Fruit fly (Drosophila melanogaster) whole organism, embryonic: ENCODE results near the gene eIF4E5.

Experiments
- ATbp ChIP-seq: fragments of 200-800 bp; sonication (Bioruptor generic); optimal IDR thresholded peaks from 2 replicates; lab custom pipeline; 2017; ENCODE audit warnings: missing biosample characterization, mild to moderate bottlenecking, missing genetic modification characterization, missing genetic modification reagents
- BEAF-32 ChIP-seq: fragments of 200-800 bp; sonication (Bioruptor generic); optimal IDR thresholded peaks from 3 replicates; lab custom pipeline; 2017; ENCODE audit warnings: missing biosample characterization, missing genetic modification characterization, mild to moderate bottlenecking, moderate library complexity, missing genetic modification reagents
- CG10274 ChIP-seq: fragments of 200-800 bp; sonication (Bioruptor generic); optimal IDR thresholded peaks from 3 replicates; lab custom pipeline; 2017; ENCODE audit warnings: missing biosample characterization, mild to moderate bottlenecking, missing genetic modification characterization
- CG10959 ChIP-seq: fragments of 200-800 bp; sonication (Bioruptor generic); IDR thresholded peaks from 2 replicates; pipeline ENCODE4 v1.3.6; 2022; ENCODE audit warnings: missing biosample characterization, missing genetic modification characterization
- CG11398 ChIP-seq: fragments of 200-800 bp; sonication (Bioruptor generic); optimal IDR thresholded peaks from 2 replicates; lab custom pipeline; 2016; ENCODE audit warnings: missing biosample characterization, missing genetic modification characterization
- CG11560 ChIP-seq: fragments of 200-800 bp; sonication (Bioruptor generic); IDR thresholded peaks from 3 replicates; pipeline ENCODE4 v1.3.6; 2022; ENCODE audit warnings: missing biosample characterization, missing genetic modification characterization
- CG12219 ChIP-seq: fragments of 200-800 bp; sonication (Bioruptor generic); optimal IDR thresholded peaks from 3 replicates; lab custom pipeline; 2018; ENCODE audit warnings: missing biosample characterization, mild to moderate bottlenecking, missing genetic modification characterization
- CG14441 ChIP-seq: fragments of 200-800 bp; sonication (Bioruptor generic); IDR thresholded peaks from 2 replicates; pipeline ENCODE4 v1.3.6; 2022; ENCODE audit warnings: missing biosample characterization, missing genetic modification characterization
- CG15601 ChIP-seq: fragments of 200-800 bp; sonication (Bioruptor generic); optimal IDR thresholded peaks from 3 replicates; lab custom pipeline; 2019; ENCODE audit warnings: missing biosample characterization, mild to moderate bottlenecking, missing genetic modification characterization, moderate library complexity
- CG16815 ChIP-seq: fragments of 200-800 bp; sonication (Bioruptor generic); optimal IDR thresholded peaks from 3 replicates; lab custom pipeline; 2017; ENCODE audit warnings: missing biosample characterization, mild to moderate bottlenecking, missing genetic modification characterization
- CG2120 ChIP-seq: fragments of 200-800 bp; sonication (Bioruptor generic); optimal IDR thresholded peaks from 3 replicates; lab custom pipeline; 2016; ENCODE audit warnings: missing biosample characterization, missing genetic modification characterization
- CG2202 ChIP-seq: fragments of 200-800 bp; sonication (Bioruptor generic); optimal IDR thresholded peaks from 2 replicates; lab custom pipeline; 2018; ENCODE audit warnings: missing biosample characterization, mild to moderate bottlenecking, missing genetic modification characterization
- CG33557 ChIP-seq: fragments of 200-800 bp; sonication (Bioruptor generic); optimal IDR thresholded peaks from 2 replicates; lab custom pipeline; 2019; ENCODE audit warnings: missing biosample characterization, mild to moderate bottlenecking, missing genetic modification characterization, moderate library complexity
- CG34224 ChIP-seq: fragments of 200-800 bp; sonication (Bioruptor generic); IDR thresholded peaks from 3 replicates; pipeline ENCODE4 v1.3.6; 2022; ENCODE audit warnings: missing biosample characterization, missing genetic modification characterization; ENCODE audit not compliant: partially characterized antibody
- CG3838 ChIP-seq: fragments of 200-800 bp; sonication (Bioruptor generic); optimal IDR thresholded peaks from 3 replicates; lab custom pipeline; 2016; ENCODE audit warnings: missing biosample characterization, missing genetic modification characterization
- CG3995 ChIP-seq: fragments of 200-800 bp; sonication (Bioruptor generic); optimal IDR thresholded peaks from 3 replicates; lab custom pipeline; 2016; ENCODE audit warnings: missing biosample characterization, missing genetic modification characterization
- CG6175 ChIP-seq: fragments of 200-800 bp; sonication (Bioruptor generic); IDR thresholded peaks from 3 replicates; pipeline ENCODE4 v1.3.6; 2022; ENCODE audit warnings: missing biosample characterization, missing genetic modification characterization
- CG6654 ChIP-seq: fragments of 200-800 bp; sonication (Bioruptor generic); optimal IDR thresholded peaks from 2 replicates; lab custom pipeline; 2017; ENCODE audit warnings: missing biosample characterization, mild to moderate bottlenecking, missing genetic modification characterization
- CG6689 ChIP-seq: fragments of 200-800 bp; sonication (Bioruptor generic); IDR thresholded peaks from 2 replicates; pipeline ENCODE4 v1.3.6; 2022; ENCODE audit warnings: missing biosample characterization, missing genetic modification characterization
- CG9817 ChIP-seq: fragments of 200-800 bp; sonication (Bioruptor generic); optimal IDR thresholded peaks from 2 replicates; lab custom pipeline; 2018; ENCODE audit warnings: missing biosample characterization, mild to moderate bottlenecking, missing genetic modification characterization, moderate library complexity
- Dfd ChIP-seq, 2 experiments: fragments of >200 bp; optimal IDR thresholded peaks; 2 replicates each; lab custom pipeline; 2017; ENCODE audit warnings: missing biosample characterization in 2 of 2, missing genetic modification characterization in 2 of 2
- Ets97D ChIP-seq: fragments of 200-800 bp; sonication (Bioruptor generic); optimal IDR thresholded peaks from 3 replicates; lab custom pipeline; 2016; ENCODE audit warnings: missing biosample characterization, missing genetic modification characterization
- Fer2 ChIP-seq: fragments of 200-800 bp; sonication (Bioruptor generic); optimal IDR thresholded peaks from 2 replicates; lab custom pipeline; 2018; ENCODE audit warnings: missing biosample characterization, mild to moderate bottlenecking, missing genetic modification characterization, moderate library complexity
- HLH3B ChIP-seq: fragments of 200-800 bp; sonication (Bioruptor generic); IDR thresholded peaks from 2 replicates; pipeline ENCODE4 v1.3.6; 2022; ENCODE audit warnings: missing biosample characterization, missing genetic modification characterization
- Myb ChIP-seq: fragments of 200-800 bp; sonication (Bioruptor generic); optimal IDR thresholded peaks from 2 replicates; lab custom pipeline; 2016; ENCODE audit warnings: missing biosample characterization, missing genetic modification characterization
- Nf-YB ChIP-seq: fragments of 200-800 bp; sonication (Bioruptor generic); optimal IDR thresholded peaks from 3 replicates; lab custom pipeline; 2019; ENCODE audit warnings: missing biosample characterization, mild to moderate bottlenecking, missing genetic modification characterization, moderate library complexity
- ato ChIP-seq: fragments of 200-800 bp; sonication (Bioruptor generic); IDR thresholded peaks from 2 replicates; pipeline ENCODE4 v1.3.6; 2022; ENCODE audit warnings: missing biosample characterization, missing genetic modification characterization; ENCODE audit not compliant: partially characterized antibody
- bsh ChIP-seq, 2 experiments: fragments of 200-800 bp; sonication (Bioruptor generic); optimal IDR thresholded peaks; 2 replicates each; lab custom pipeline; 2017 to 2018; ENCODE audit warnings: mild to moderate bottlenecking in 2 of 2, missing biosample characterization in 2 of 2, missing genetic modification characterization in 2 of 2, moderate library complexity in 1 of 2
- chn ChIP-seq: fragments of 200-800 bp; sonication (Bioruptor generic); optimal IDR thresholded peaks from 2 replicates; lab custom pipeline; 2016; ENCODE audit warnings: missing biosample characterization, missing genetic modification characterization
- crol ChIP-seq: fragments of 200-800 bp; sonication (Bioruptor generic); IDR thresholded peaks from 2 replicates; pipeline ENCODE4 v1.3.6; 2022; ENCODE audit warnings: missing biosample characterization, missing genetic modification characterization
- disco-r ChIP-seq: fragments of 200-800 bp; sonication (Bioruptor generic); optimal IDR thresholded peaks from 2 replicates; lab custom pipeline; 2016; ENCODE audit warnings: missing biosample characterization, missing genetic modification characterization
- dmrt11E ChIP-seq: fragments of 200-800 bp; sonication (Bioruptor generic); optimal IDR thresholded peaks from 3 replicates; lab custom pipeline; 2018; ENCODE audit warnings: missing biosample characterization, mild to moderate bottlenecking, missing genetic modification characterization, moderate library complexity
- fd102C ChIP-seq: fragments of 200-800 bp; sonication (Bioruptor generic); optimal IDR thresholded peaks from 2 replicates; lab custom pipeline; 2018; ENCODE audit warnings: missing biosample characterization, mild to moderate bottlenecking, missing genetic modification characterization, moderate library complexity
- fd3F ChIP-seq: fragments of 200-800 bp; sonication (Bioruptor generic); optimal IDR thresholded peaks from 2 replicates; lab custom pipeline; 2018; ENCODE audit warnings: missing biosample characterization, mild to moderate bottlenecking, missing genetic modification characterization, moderate library complexity
- gro ChIP-seq: fragments of 200-800 bp; sonication (Bioruptor generic); optimal IDR thresholded peaks from 2 replicates; lab custom pipeline; 2016; ENCODE audit warnings: missing biosample characterization, missing genetic modification characterization
- gt ChIP-seq: fragments of 200-800 bp; sonication (Bioruptor generic); IDR thresholded peaks from 2 replicates; pipeline ENCODE4 v1.3.6; 2022; ENCODE audit warnings: missing biosample characterization, missing genetic modification characterization
- ham ChIP-seq: fragments of 200-800 bp; sonication (Bioruptor generic); IDR thresholded peaks from 2 replicates; pipeline ENCODE4 v1.3.6; 2022; ENCODE audit warnings: missing biosample characterization, missing genetic modification characterization
- hkb ChIP-seq, 2 experiments: fragments of 200-800 bp in 1 of 2; fragments of >200 bp in 1 of 2; sonication (Bioruptor generic) in 1 of 2; IDR thresholded peaks in 1 of 2; optimal IDR thresholded peaks in 1 of 2; 2 replicates each; pipeline versions ENCODE4 v1.3.6 to Lab custom; 2017 to 2022; ENCODE audit warnings: missing biosample characterization in 1 of 2, missing genetic modification characterization in 1 of 2
- lilli ChIP-seq: fragments of 200-800 bp; sonication (Bioruptor generic); optimal IDR thresholded peaks from 3 replicates; lab custom pipeline; 2016; ENCODE audit warnings: missing biosample characterization, missing genetic modification characterization
- lmd ChIP-seq: fragments of 200-800 bp; sonication (Bioruptor generic); IDR thresholded peaks from 2 replicates; pipeline ENCODE4 v1.3.6; 2022; ENCODE audit warnings: missing biosample characterization, missing genetic modification characterization
- lola ChIP-seq, 3 experiments: fragments of >200 bp in 2 of 3; fragments of 200-800 bp in 1 of 3; sonication (Bioruptor generic) in 1 of 3; optimal IDR thresholded peaks; 2 replicates each; lab custom pipeline; 2017 to 2019; ENCODE audit warnings: missing biosample characterization in 3 of 3, missing genetic modification characterization in 3 of 3, mild to moderate bottlenecking in 1 of 3, moderate library complexity in 1 of 3
- maf-S ChIP-seq: fragments of 200-800 bp; sonication (Bioruptor generic); optimal IDR thresholded peaks from 2 replicates; lab custom pipeline; 2016; ENCODE audit warnings: missing biosample characterization, missing genetic modification characterization
- p53 ChIP-seq: fragments of 200-800 bp; sonication (Bioruptor generic); optimal IDR thresholded peaks from 2 replicates; lab custom pipeline; 2016; ENCODE audit warnings: missing biosample characterization, missing genetic modification characterization
- pan ChIP-seq, 4 experiments: fragments of >200 bp in 3 of 4; fragments of 200-800 bp in 1 of 4; sonication (Bioruptor generic) in 1 of 4; optimal IDR thresholded peaks in 3 of 4; IDR thresholded peaks in 1 of 4; 2 replicates each; pipeline versions ENCODE4 v1.3.6 to Lab custom; 2017 to 2022; ENCODE audit warnings: missing biosample characterization in 2 of 4, missing genetic modification characterization in 2 of 4, mixed read lengths in 1 of 4
- pita ChIP-seq: fragments of 200-800 bp; sonication (Bioruptor generic); optimal IDR thresholded peaks from 2 replicates; lab custom pipeline; 2017; ENCODE audit warnings: missing biosample characterization, mild to moderate bottlenecking, missing genetic modification characterization
- seq ChIP-seq: fragments of 200-800 bp; sonication (Bioruptor generic); IDR thresholded peaks from 2 replicates; pipeline ENCODE4 v1.3.6; 2022; ENCODE audit warnings: missing biosample characterization, missing genetic modification characterization
- slou ChIP-seq: fragments of 200-800 bp; sonication (Bioruptor generic); optimal IDR thresholded peaks from 3 replicates; lab custom pipeline; 2016; ENCODE audit warnings: missing biosample characterization, missing genetic modification characterization
- slp2 ChIP-seq: fragments of 200-800 bp; sonication (Bioruptor generic); optimal IDR thresholded peaks from 2 replicates; lab custom pipeline; 2016; ENCODE audit warnings: missing biosample characterization, missing genetic modification characterization
- sug ChIP-seq: fragments of 200-800 bp; optimal IDR thresholded peaks from 2 replicates; lab custom pipeline; 2019; ENCODE audit warnings: missing biosample characterization, mild to moderate bottlenecking, missing genetic modification characterization, moderate library complexity
- tap ChIP-seq: fragments of 200-800 bp; optimal IDR thresholded peaks from 3 replicates; lab custom pipeline; 2019; ENCODE audit warnings: missing biosample characterization, mild to moderate bottlenecking, missing genetic modification characterization, moderate library complexity

The eIF4E5 gene

dm6 chr3L:7882105-7882504 lies 12.6 kb upstream of the eIF4E5 start (continued):
- TF ChIP-seq gt (GFP tag; lab: Robert Waterston, UW) = no peak
- TF ChIP-seq dmrt11E = no peak
- TF ChIP-seq CG33557 (GFP tag; lab: Kevin White, UChicago) = no peak
- TF ChIP-seq p53 (GFP tag; lab: Kevin White, UChicago) = no peak
- no peak for TF ChIP-seq hkb (optimal IDR thresholded peaks at IDR 0.05; lab: Kevin White, UChicago)
- peak; percentile 38; the same call in 1 of the 2 replicates for TF ChIP-seq hkb (GFP tag; IDR thresholded peaks at IDR 0.05; lab: Robert Waterston, UW)
- no peak for TF ChIP-seq slp2 (GFP tag; lab: Kevin White, UChicago)
- no peak for TF ChIP-seq CG11560 (tag; lab: Robert Waterston, UW)
- TF ChIP-seq CG2120 (GFP tag; lab: Kevin White, UChicago) = peak; percentile 66
- TF ChIP-seq lmd (GFP tag; lab: Robert Waterston, UW) = no peak
- no peak for TF ChIP-seq CG6689 (GFP tag; lab: Robert Waterston, UW)
- TF ChIP-seq disco-r (GFP tag; lab: Kevin White, UChicago) = no peak
- no peak for TF ChIP-seq Myb
- no peak for TF ChIP-seq CG6654 (GFP tag; lab: Kevin White, UChicago)
- no peak for TF ChIP-seq CG10959
- no peak for TF ChIP-seq CG14441 (GFP tag; lab: Robert Waterston, UW)
- no peak for TF ChIP-seq lilli (GFP tag; lab: Kevin White, UChicago)
- peak; percentile 54 for TF ChIP-seq sug
- no peak for TF ChIP-seq Dfd (GFP tag; optimal IDR thresholded peaks at IDR 0.05; lab: Kevin White, UChicago)
- peak; percentile 67 for TF ChIP-seq CG11398
- no peak for TF ChIP-seq chn (GFP tag; lab: Kevin White, UChicago)
- peak; percentile 54 for TF ChIP-seq Nf-YB (GFP tag; lab: Kevin White, UChicago)
- no peak for TF ChIP-seq lola (GFP tag; optimal IDR thresholded peaks at IDR 0.05; lab: Kevin White, UChicago)
- TF ChIP-seq gro (GFP tag; lab: Kevin White, UChicago) = peak; percentile 72
- TF ChIP-seq seq (GFP tag; lab: Robert Waterston, UW) = peak; percentile 86
- peak; percentile 26 for TF ChIP-seq CG10274
- peak; percentile 48 for TF ChIP-seq CG15601 (tag; lab: Kevin White, UChicago)
- peak; percentile 66 for TF ChIP-seq ATbp (GFP tag; lab: Kevin White, UChicago)
- no peak for TF ChIP-seq pan (optimal IDR thresholded peaks at IDR 0.05; lab: Kevin White, UChicago)
- TF ChIP-seq pan (GFP tag; optimal IDR thresholded peaks at IDR 0.05 in 1 of 2, IDR thresholded peaks at IDR 0.05 in 1 of 2) = peak in 1 of 2 experiments; percentile 54
- TF ChIP-seq Ets97D = peak; percentile 9
- peak; percentile 59 for TF ChIP-seq CG3838 (GFP tag; lab: Kevin White, UChicago)
- TF ChIP-seq fd3F (GFP tag; lab: Kevin White, UChicago) = peak; percentile 93
- no peak for TF ChIP-seq CG16815
- TF ChIP-seq CG12219 (GFP tag; lab: Kevin White, UChicago) = peak; percentile 65
- TF ChIP-seq CG9817 = peak; percentile 53
- peak in 1 of 2 experiments; percentile 61 for TF ChIP-seq bsh (GFP tag; optimal IDR thresholded peaks at IDR 0.05; lab: Kevin White, UChicago)
- TF ChIP-seq BEAF-32 (GFP tag; lab: Kevin White, UChicago) = no peak
- TF ChIP-seq ato = no peak
- no peak for TF ChIP-seq CG34224 (GFP tag; lab: Robert Waterston, UW)
- TF ChIP-seq slou (GFP tag; lab: Kevin White, UChicago) = no peak
- TF ChIP-seq CG2202 (tag; lab: Kevin White, UChicago) = peak; percentile 39
- peak; percentile 32; the same call in 1 of the 2 replicates for TF ChIP-seq HLH3B
- TF ChIP-seq tap (tag; lab: Kevin White, UChicago) = peak; percentile 46
- no peak for TF ChIP-seq CG6175 (GFP tag; lab: Robert Waterston, UW)
- no peak for TF ChIP-seq maf-S (GFP tag; lab: Kevin White, UChicago)
- TF ChIP-seq fd102C (GFP tag; lab: Kevin White, UChicago) = no peak
- no peak for TF ChIP-seq CG3995 (GFP tag; lab: Kevin White, UChicago)
- no peak for TF ChIP-seq crol (GFP tag; lab: Robert Waterston, UW)
- no peak for TF ChIP-seq pita
- no peak for TF ChIP-seq Fer2 (tag; lab: Kevin White, UChicago)
- TF ChIP-seq ham (GFP tag; lab: Robert Waterston, UW) = no peak
